Fruit fly (Drosophila melanogaster) whole organism, wandering third instar larva: ENCODE results near the gene flw.

Experiments used
- Abd-B ChIP-seq: fragments of >200 bp; optimal IDR thresholded peaks from 2 replicates; lab custom pipeline; 2017; ENCODE audit warnings: missing biosample characterization, missing genetic modification characterization
- CG32264 ChIP-seq: fragments of 200-800 bp; sonication (Bioruptor generic); optimal IDR thresholded peaks from 2 replicates; lab custom pipeline; 2016; ENCODE audit warnings: missing biosample characterization, missing genetic modification characterization
- CG9705 ChIP-seq: fragments of 200-800 bp; sonication (Bioruptor generic); optimal IDR thresholded peaks from 2 replicates; lab custom pipeline; 2018; ENCODE audit warnings: missing biosample characterization, mild to moderate bottlenecking, missing genetic modification characterization
- CrebA ChIP-seq: fragments of 200-800 bp; sonication (Bioruptor generic); optimal IDR thresholded peaks from 2 replicates; lab custom pipeline; 2016; ENCODE audit warnings: missing biosample characterization, mild to moderate bottlenecking, missing genetic modification characterization, borderline replicate concordance
- Dfd ChIP-seq: fragments of >200 bp; optimal IDR thresholded peaks from 2 replicates; lab custom pipeline; 2017; ENCODE audit warnings: missing biosample characterization, missing genetic modification characterization
- Dif ChIP-seq: fragments of 200-275, 200-300 bp; sonication (Bioruptor generic); optimal IDR thresholded peaks from 2 replicates; lab custom pipeline; 2018; ENCODE audit warnings: missing biosample characterization, missing genetic modification characterization; ENCODE audit not compliant: partially characterized antibody
- GATAd ChIP-seq: sonication (Bioruptor generic); optimal IDR thresholded peaks from 2 replicates; lab custom pipeline; 2016; ENCODE audit warnings: missing biosample characterization, missing genetic modification characterization
- HLH106 ChIP-seq: fragments of 200-800 bp; optimal IDR thresholded peaks from 3 replicates; lab custom pipeline; 2019; ENCODE audit warnings: missing biosample characterization, mild to moderate bottlenecking, missing genetic modification characterization, moderate library complexity
- Hnf4 ChIP-seq: fragments of 200-800 bp; sonication (Bioruptor generic); optimal IDR thresholded peaks from 2 replicates; lab custom pipeline; 2016; ENCODE audit warnings: missing biosample characterization, mild to moderate bottlenecking, missing genetic modification characterization
- Hr78 ChIP-seq: fragments of >200 bp; optimal IDR thresholded peaks from 2 replicates; lab custom pipeline; 2017; ENCODE audit warnings: missing biosample characterization, missing genetic modification characterization
- Hr83 ChIP-seq: fragments of 200-300 bp; sonication (Bioruptor generic); optimal IDR thresholded peaks from 2 replicates; lab custom pipeline; 2016; ENCODE audit warnings: missing biosample characterization, mild to moderate bottlenecking, missing genetic modification characterization, moderate library complexity; ENCODE audit not compliant: poor library complexity, severe bottlenecking
- Jra ChIP-seq: sonication (Bioruptor generic); optimal IDR thresholded peaks from 2 replicates; lab custom pipeline; 2016; ENCODE audit warnings: missing biosample characterization, missing genetic modification characterization
- Mio ChIP-seq: sonication (Bioruptor generic); optimal IDR thresholded peaks from 2 replicates; lab custom pipeline; 2016; ENCODE audit warnings: missing biosample characterization, missing genetic modification characterization
- Myc ChIP-seq: fragments of >200 bp; optimal IDR thresholded peaks from 2 replicates; lab custom pipeline; 2017
- N ChIP-seq: fragments of >200 bp; optimal IDR thresholded peaks from 2 replicates; lab custom pipeline; 2018; ENCODE audit warnings: missing biosample characterization, missing external identifiers, missing genetic modification characterization
- OdsH ChIP-seq: fragments of 200-800 bp; sonication (Bioruptor generic); optimal IDR thresholded peaks from 2 replicates; lab custom pipeline; 2016; ENCODE audit warnings: missing biosample characterization, mild to moderate bottlenecking, missing genetic modification characterization
- Rel ChIP-seq, 2 experiments: fragments of 200-800 bp; sonication (Bioruptor generic) in 1 of 2; optimal IDR thresholded peaks; 2 replicates in 1 of 2; 3 replicates in 1 of 2; lab custom pipeline; 2016 to 2019; ENCODE audit warnings: mild to moderate bottlenecking in 2 of 2, missing biosample characterization in 2 of 2, missing genetic modification characterization in 2 of 2, moderate library complexity in 1 of 2
- Sp1 ChIP-seq: fragments of 200-800 bp; sonication (Bioruptor generic); optimal IDR thresholded peaks from 3 replicates; lab custom pipeline; 2019; ENCODE audit warnings: missing biosample characterization, mild to moderate bottlenecking, missing genetic modification characterization, moderate library complexity
- Vsx2 ChIP-seq: fragments of 200-300, 225-300 bp; sonication (Bioruptor generic); optimal IDR thresholded peaks from 2 replicates; lab custom pipeline; 2018; ENCODE audit warnings: missing biosample characterization, missing genetic modification characterization; ENCODE audit not compliant: partially characterized antibody
- br ChIP-seq: fragments of 200-800 bp; sonication (Bioruptor generic); optimal IDR thresholded peaks from 2 replicates; lab custom pipeline; 2016; ENCODE audit warnings: missing biosample characterization, missing genetic modification characterization
- brk ChIP-seq: fragments of 200-800 bp; sonication (Bioruptor generic); optimal IDR thresholded peaks from 2 replicates; lab custom pipeline; 2016; ENCODE audit warnings: missing biosample characterization, mild to moderate bottlenecking, missing genetic modification characterization
- dl ChIP-seq, 2 experiments: fragments of 175-275, 200-275 bp in 1 of 2; fragments of 200-275 bp in 1 of 2; sonication (Bioruptor generic); optimal IDR thresholded peaks; lab custom pipeline; 2018; ENCODE audit warnings: mild to moderate bottlenecking in 2 of 2, missing biosample characterization in 2 of 2, missing genetic modification characterization in 2 of 2, moderate library complexity in 2 of 2; ENCODE audit not compliant: partially characterized antibody in 2 of 2, insufficient read depth in 1 of 2
- dmrt93B ChIP-seq: fragments of 200-800 bp; sonication (Bioruptor generic); optimal IDR thresholded peaks from 2 replicates; lab custom pipeline; 2018; ENCODE audit warnings: missing biosample characterization, mild to moderate bottlenecking, missing genetic modification characterization
- dsf ChIP-seq: sonication (Bioruptor generic); optimal IDR thresholded peaks from 2 replicates; lab custom pipeline; 2016; ENCODE audit warnings: missing biosample characterization, missing genetic modification characterization, borderline replicate concordance
- ey ChIP-seq: fragments of 200-800 bp; sonication (Bioruptor generic); optimal IDR thresholded peaks from 2 replicates; lab custom pipeline; 2016; ENCODE audit warnings: missing biosample characterization, missing genetic modification characterization
- foxo ChIP-seq, 2 experiments: fragments of 200-800 bp; sonication (Bioruptor generic); optimal IDR thresholded peaks; 2 replicates in 1 of 2; 3 replicates in 1 of 2; lab custom pipeline; 2016 to 2017; ENCODE audit warnings: missing biosample characterization in 2 of 2, missing genetic modification characterization in 2 of 2
- fru ChIP-seq: fragments of 200-800 bp; sonication (Bioruptor generic); optimal IDR thresholded peaks from 3 replicates; lab custom pipeline; 2016; ENCODE audit warnings: missing biosample characterization, mild to moderate bottlenecking, missing genetic modification characterization
- h ChIP-seq: fragments of 200-800 bp; sonication (Bioruptor generic); optimal IDR thresholded peaks from 3 replicates; lab custom pipeline; 2016; ENCODE audit warnings: missing biosample characterization, mild to moderate bottlenecking, missing genetic modification characterization
- jim ChIP-seq: fragments of 175-275, 200-325 bp; sonication (Bioruptor generic); optimal IDR thresholded peaks from 2 replicates; lab custom pipeline; 2016; ENCODE audit warnings: missing biosample characterization, mild to moderate bottlenecking, missing genetic modification characterization
- lola ChIP-seq: fragments of >200 bp; optimal IDR thresholded peaks from 2 replicates; lab custom pipeline; 2017; ENCODE audit warnings: missing biosample characterization, missing genetic modification characterization
- pan ChIP-seq: fragments of >200 bp; optimal IDR thresholded peaks from 2 replicates; lab custom pipeline; 2017
- psq ChIP-seq: fragments of 200-800 bp; sonication (Bioruptor generic); optimal IDR thresholded peaks from 3 replicates; lab custom pipeline; 2017; ENCODE audit warnings: missing biosample characterization, mild to moderate bottlenecking, missing genetic modification characterization, moderate library complexity
- rgr ChIP-seq: fragments of 200-800 bp; sonication (Bioruptor generic); optimal IDR thresholded peaks from 3 replicates; lab custom pipeline; 2016; ENCODE audit warnings: missing biosample characterization, mild to moderate bottlenecking, missing genetic modification characterization
- sage ChIP-seq: fragments of 200-800 bp; sonication (Bioruptor generic); optimal IDR thresholded peaks from 2 replicates; lab custom pipeline; 2016; ENCODE audit warnings: missing biosample characterization, mild to moderate bottlenecking, missing genetic modification characterization
- sv ChIP-seq: fragments of 200-800 bp; sonication (Bioruptor generic); optimal IDR thresholded peaks from 3 replicates; lab custom pipeline; 2016; ENCODE audit warnings: missing biosample characterization, missing genetic modification characterization
- tai ChIP-seq: sonication (Bioruptor generic); optimal IDR thresholded peaks from 2 replicates; lab custom pipeline; 2016; ENCODE audit warnings: missing biosample characterization, missing genetic modification characterization
- usp ChIP-seq: fragments of >200 bp; optimal IDR thresholded peaks from 2 replicates; lab custom pipeline; 2017; ENCODE audit warnings: missing biosample characterization, missing genetic modification characterization
- woc ChIP-seq: sonication (Bioruptor generic); optimal IDR thresholded peaks from 2 replicates; lab custom pipeline; 2016; ENCODE audit warnings: missing biosample characterization, mild to moderate bottlenecking, missing genetic modification characterization

flw gene

dm6 chrX:10364556-10365227 is 21.1 kb upstream of the flw start:
- TF ChIP-seq CG32264 (GFP tag; lab: Kevin White, UChicago): no peak
- TF ChIP-seq brk (GFP tag; lab: Kevin White, UChicago): no peak
- no peak for TF ChIP-seq Sp1 (GFP tag; lab: Kevin White, UChicago)
- no peak for TF ChIP-seq lola (GFP tag; lab: Kevin White, UChicago)
- TF ChIP-seq sage (GFP tag; lab: Kevin White, UChicago): no peak
- TF ChIP-seq HLH106 (tag; lab: Kevin White, UChicago): no peak
- TF ChIP-seq h (GFP tag; lab: Kevin White, UChicago): peak; percentile 45
- no peak for TF ChIP-seq woc (GFP tag; lab: Kevin White, UChicago)
- TF ChIP-seq N (GFP tag; lab: Kevin White, UChicago): no peak
- no peak for TF ChIP-seq Dfd
- no peak for TF ChIP-seq pan
- TF ChIP-seq Dif (GFP tag; lab: Kevin White, UChicago): no peak
- peak; percentile 46 for TF ChIP-seq br (GFP tag; lab: Kevin White, UChicago)
- TF ChIP-seq sv (GFP tag; lab: Kevin White, UChicago): no peak
- TF ChIP-seq ey: no peak
- no peak for TF ChIP-seq dmrt93B (GFP tag; lab: Kevin White, UChicago)
- no peak for TF ChIP-seq rgr (GFP tag; lab: Kevin White, UChicago)
- TF ChIP-seq dsf (GFP tag; lab: Kevin White, UChicago): no peak
- TF ChIP-seq fru: peak; percentile 29
- peak; percentile 0 for TF ChIP-seq Hr83 (GFP tag; lab: Kevin White, UChicago)
- no peak for TF ChIP-seq Myc
- TF ChIP-seq dl (GFP tag; optimal IDR thresholded peaks at IDR 0.05; lab: Kevin White, UChicago; ENCODE audit: insufficient read depth in 1 of 2, partially characterized antibody in 2 of 2): no peak
- no peak for TF ChIP-seq CrebA
- no peak for TF ChIP-seq jim
- TF ChIP-seq tai: no peak
- TF ChIP-seq Hr78 (GFP tag; lab: Kevin White, UChicago): no peak
- TF ChIP-seq usp (GFP tag; lab: Kevin White, UChicago): no peak
- TF ChIP-seq Jra (GFP tag; lab: Kevin White, UChicago): peak; percentile 52
- no peak for TF ChIP-seq Mio (GFP tag; lab: Kevin White, UChicago)
- TF ChIP-seq Rel (GFP tag; optimal IDR thresholded peaks at IDR 0.05; lab: Kevin White, UChicago): no peak
- TF ChIP-seq Rel (tag; optimal IDR thresholded peaks at IDR 0.05; lab: Kevin White, UChicago): no peak
- TF ChIP-seq Abd-B (GFP tag; lab: Kevin White, UChicago): no peak
- TF ChIP-seq psq (GFP tag; lab: Kevin White, UChicago): peak; percentile 11
- peak in 1 of 2 experiments; percentile 13 for TF ChIP-seq foxo (GFP tag; optimal IDR thresholded peaks at IDR 0.05; lab: Kevin White, UChicago)
- no peak for TF ChIP-seq Hnf4
- TF ChIP-seq GATAd: no peak
- TF ChIP-seq Vsx2 (GFP tag; lab: Kevin White, UChicago): no peak
- no peak for TF ChIP-seq CG9705 (GFP tag; lab: Kevin White, UChicago)
- TF ChIP-seq OdsH (GFP tag; lab: Kevin White, UChicago): no peak

DNA sequence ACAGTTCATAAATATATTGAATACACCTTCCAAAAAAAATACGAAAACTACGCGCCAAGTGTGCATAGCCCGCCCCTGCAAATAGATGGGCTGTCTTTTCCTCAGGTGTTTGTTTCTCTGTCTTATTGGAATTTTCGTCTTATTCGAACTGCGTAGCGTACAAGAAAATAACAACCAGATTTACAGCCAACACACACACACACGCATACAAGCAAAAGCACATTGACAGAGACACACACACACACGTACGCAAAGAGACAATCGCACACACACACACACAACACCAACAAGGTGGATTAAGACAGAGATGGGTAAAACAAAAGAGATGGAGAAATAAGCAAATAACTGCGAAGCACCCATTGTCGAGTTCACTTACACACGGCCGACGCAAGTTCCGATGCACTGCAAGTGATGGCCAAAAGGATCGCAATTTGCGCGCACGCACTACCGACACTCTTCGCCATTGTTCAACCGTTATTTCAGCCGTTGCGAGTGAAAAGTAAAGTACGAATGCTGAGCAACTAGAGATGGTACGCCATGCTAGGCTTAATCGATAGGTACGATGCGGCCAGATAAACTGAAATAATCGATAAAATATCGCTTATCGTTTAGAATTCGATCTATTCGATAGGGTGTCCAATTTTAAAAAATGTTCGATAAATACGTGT is 19.9 kb upstream of the flw start:
- TF ChIP-seq OdsH (GFP tag; lab: Kevin White, UChicago): no peak
- peak; percentile 49 for TF ChIP-seq h (GFP tag; lab: Kevin White, UChicago)
- no peak for TF ChIP-seq tai
- TF ChIP-seq woc (GFP tag; lab: Kevin White, UChicago): no peak
- peak; percentile 7 for TF ChIP-seq psq (GFP tag; lab: Kevin White, UChicago)
- no peak for TF ChIP-seq lola (GFP tag; lab: Kevin White, UChicago)
- peak; percentile 54 for TF ChIP-seq Sp1 (GFP tag; lab: Kevin White, UChicago)
- TF ChIP-seq Hr78 (GFP tag; lab: Kevin White, UChicago): no peak
- peak in 1 of 2 experiments; percentile 50 for TF ChIP-seq foxo (GFP tag; optimal IDR thresholded peaks at IDR 0.05; lab: Kevin White, UChicago)
- TF ChIP-seq dmrt93B (GFP tag; lab: Kevin White, UChicago): no peak
- no peak for TF ChIP-seq Dif (GFP tag; lab: Kevin White, UChicago)
- no peak for TF ChIP-seq ey
- no peak for TF ChIP-seq Rel (GFP tag; optimal IDR thresholded peaks at IDR 0.05; lab: Kevin White, UChicago)
- TF ChIP-seq Rel (tag; optimal IDR thresholded peaks at IDR 0.05; lab: Kevin White, UChicago): peak; percentile 57
- no peak for TF ChIP-seq CrebA
- peak; percentile 27 for TF ChIP-seq fru
- peak; percentile 6 for TF ChIP-seq HLH106 (tag; lab: Kevin White, UChicago)
- peak; percentile 9 for TF ChIP-seq Jra (GFP tag; lab: Kevin White, UChicago)
- TF ChIP-seq, all 38 proteins: peak for 8
